Fruit fly (Drosophila melanogaster): Measurements from ENCODE around the gene Rpn13R.

Gene Rpn13R

dm6 chrX:5083647-5084096 is 48.0 kb upstream of the Rpn13R start (continued):
- TF ChIP-seq D19B (GFP tag; optimal IDR thresholded peaks at IDR 0.05) (peak; percentile 83), B-H1 (GFP tag; IDR thresholded peaks at IDR 0.05) (peak; percentile 95), CG12155 (GFP tag; optimal IDR thresholded peaks at IDR 0.05) (peak; percentile 92), Myb (GFP tag; optimal IDR thresholded peaks at IDR 0.05) (peak; percentile 81), bab2 (GFP tag; optimal IDR thresholded peaks at IDR 0.05) (peak; percentile 94), CG6272 (GFP tag; IDR thresholded peaks at IDR 0.05) (peak; percentile 96), CG13287 (GFP tag; IDR thresholded peaks at IDR 0.05; ENCODE audit: partially characterized antibody) (peak; percentile 57), MESR4 (GFP tag; optimal IDR thresholded peaks at IDR 0.05) (peak; percentile 51), grn (GFP tag; optimal IDR thresholded peaks at IDR 0.05) (peak; percentile 73), wdn (GFP tag; IDR thresholded peaks at IDR 0.05) (peak; percentile 96), Dp (GFP tag; optimal IDR thresholded peaks at IDR 0.05) (no peak), H2.0 (GFP tag; IDR thresholded peaks at IDR 0.05) (peak; percentile 96), CG12236 (GFP tag; optimal IDR thresholded peaks at IDR 0.05) (peak; percentile 87), CG17359 (tag; optimal IDR thresholded peaks at IDR 0.05) (peak; percentile 93), CG17361 (GFP tag; IDR thresholded peaks at IDR 0.05) (peak; percentile 91), CG15479 (GFP tag; optimal IDR thresholded peaks at IDR 0.05) (no peak), HLH4C (GFP tag; IDR thresholded peaks at IDR 0.05; ENCODE audit: partially characterized antibody) (peak; percentile 64; the same call in 2 of the 3 replicates), seq (GFP tag; IDR thresholded peaks at IDR 0.05) (peak; percentile 96), Deaf1 (tag; optimal IDR thresholded peaks at IDR 0.05) (peak; percentile 64), CG14965 (GFP tag; optimal IDR thresholded peaks at IDR 0.05; ENCODE audit: borderline replicate concordance) (peak; percentile 68), HmgZ (tag; optimal IDR thresholded peaks at IDR 0.05) (peak; percentile 92), CG8478 (optimal IDR thresholded peaks at IDR 0.05) (no peak), z (GFP tag; IDR thresholded peaks at IDR 0.05) (peak; percentile 81), CG15514 (GFP tag; optimal IDR thresholded peaks at IDR 0.05) (peak; percentile 80), Nf-YC (tag; optimal IDR thresholded peaks at IDR 0.05) (peak; percentile 81), al (GFP tag; IDR thresholded peaks at IDR 0.05) (peak; percentile 93), row (GFP tag; IDR thresholded peaks at IDR 0.05) (peak; percentile 98), usp (GFP tag; optimal IDR thresholded peaks at IDR 0.05) (no peak), Hsf (GFP tag; optimal IDR thresholded peaks at IDR 0.05) (peak; percentile 92), CoRest (tag; optimal IDR thresholded peaks at IDR 0.05) (peak; percentile 85), CG8924 (tag; optimal IDR thresholded peaks at IDR 0.05) (peak; percentile 88), hkb (optimal IDR thresholded peaks at IDR 0.05) (no peak), hkb (GFP tag; IDR thresholded peaks at IDR 0.05) (peak; percentile 98), pb (GFP tag; optimal IDR thresholded peaks at IDR 0.05) (peak; percentile 92), hth (optimal IDR thresholded peaks at IDR 0.05) (no peak), ase (GFP tag; IDR thresholded peaks at IDR 0.05) (peak; percentile 97), fd102C (GFP tag; optimal IDR thresholded peaks at IDR 0.05) (peak; percentile 40), tap (tag; optimal IDR thresholded peaks at IDR 0.05) (peak; percentile 86), CG10543 (GFP tag; optimal IDR thresholded peaks at IDR 0.05) (peak; percentile 93), sd (tag; optimal IDR thresholded peaks at IDR 0.05) (peak; percentile 74), CG2875 (GFP tag; optimal IDR thresholded peaks at IDR 0.05) (peak; percentile 93), lab (GFP tag; optimal IDR thresholded peaks at IDR 0.05) (peak; percentile 98), CG13624 (GFP tag; optimal IDR thresholded peaks at IDR 0.05) (peak; percentile 96), CG4282 (GFP tag; optimal IDR thresholded peaks at IDR 0.05) (peak; percentile 96), Kr (GFP tag; optimal IDR thresholded peaks at IDR 0.05) (peak; percentile 40), Hr51 (GFP tag; optimal IDR thresholded peaks at IDR 0.05) (peak; percentile 89 to 94), psq (GFP tag; optimal IDR thresholded peaks at IDR 0.05) (peak; percentile 88), Hr3 (GFP tag; optimal IDR thresholded peaks at IDR 0.05) (peak; percentile 90), CG17912 (GFP tag; optimal IDR thresholded peaks at IDR 0.05) (no peak), CG7556 (GFP tag; optimal IDR thresholded peaks at IDR 0.05) (peak; percentile 94), CG11504 (tag; optimal IDR thresholded peaks at IDR 0.05) (peak; percentile 90)
